Worm (Caenorhabditis elegans) whole organism, midembryonic: ENCODE data around the gene fbxa-99.

Experiments used
- cog-1 ChIP-seq: sonication (generic microtip); optimal IDR thresholded peaks from 2 replicates; lab custom pipeline; 2016; ENCODE audit warnings: missing genetic modification characterization, missing compliant biosample characterization
- flt-1 ChIP-seq: fragments of 200-800 bp; sonication (Bioruptor generic); IDR thresholded peaks from 2 replicates; pipeline ENCODE4 v1.3.6; 2022; ENCODE audit warnings: missing genetic modification characterization, missing compliant biosample characterization
- med-1 ChIP-seq: sonication (generic microtip); optimal IDR thresholded peaks from 2 replicates; lab custom pipeline; 2017; ENCODE audit warnings: missing genetic modification characterization, mild to moderate bottlenecking, missing compliant biosample characterization, antibody characterized with exemption, missing genetic modification reagents; ENCODE audit not compliant: insufficient read depth
- ref-1 ChIP-seq: fragments of 200-800 bp; sonication (Bioruptor generic); conservative IDR thresholded peaks from 2 replicates; pipeline ENCODE4 v1.3.6; 2022; ENCODE audit warnings: missing genetic modification reagents, missing genetic modification characterization, missing compliant biosample characterization
- ztf-23 ChIP-seq: fragments of 200-800 bp; sonication (Bioruptor generic); IDR thresholded peaks from 2 replicates; pipeline ENCODE4 v1.3.6; 2022; ENCODE audit warnings: missing genetic modification reagents, missing genetic modification characterization, missing compliant biosample characterization
- ztf-29 ChIP-seq: fragments of 200-800 bp; sonication (Bioruptor generic); IDR thresholded peaks from 2 replicates; pipeline ENCODE4 v1.3.6; 2022; ENCODE audit warnings: missing genetic modification reagents, missing genetic modification characterization, missing compliant biosample characterization

- TF ChIP-seq cog-1 (tag; lab: Kevin White, UChicago) (no peak), med-1 (GFP tag; lab: Kevin White, UChicago) (no peak), ztf-23 (GFP tag; lab: Robert Waterston, UW) (no peak), ztf-29 (GFP tag; lab: Robert Waterston, UW) (no peak), flt-1 (GFP tag; lab: Robert Waterston, UW) (no peak), ref-1 (GFP tag; lab: Robert Waterston, UW) (no peak)
Measured at ce11 chrV:15952762-15953161, 29.9 kb downstream of the fbxa-99 start, which contains the start of gene srw-56.
